Worm (Caenorhabditis elegans): ENCODE measurements around the gene cutl-12.

cutl-12 gene

ce11 chrII:8634386-8634785 is at the start of gene cutl-12:
TSS of gene cutl-12 (minus strand) at chrII:8634486.
- no peak for TF ChIP-seq unc-62 (GFP tag; optimal IDR thresholded peaks at IDR 0.05)

ce11 chrII:8683933-8684332 is 49.6 kb upstream of the cutl-12 start:
- no peak for TF ChIP-seq unc-62 (GFP tag; optimal IDR thresholded peaks at IDR 0.05)

ce11 chrII:8679799-8680198 is 45.5 kb upstream of the cutl-12 start:
- TF ChIP-seq unc-62 (GFP tag; optimal IDR thresholded peaks at IDR 0.05), result no peak

- TF ChIP-seq unc-62 (GFP tag; optimal IDR thresholded peaks at IDR 0.05), result no peak
Measured at ce11 chrII:8675369-8675768, 41.1 kb upstream of the cutl-12 start.

- no peak for TF ChIP-seq unc-62 (GFP tag; optimal IDR thresholded peaks at IDR 0.05)
Measured at ce11 chrII:8670835-8671234, 36.5 kb upstream of the cutl-12 start.

- no peak for TF ChIP-seq unc-62 (GFP tag; optimal IDR thresholded peaks at IDR 0.05)
Measured at ce11 chrII:8668871-8669270, 34.6 kb upstream of the cutl-12 start.

- no peak for TF ChIP-seq unc-62 (GFP tag; optimal IDR thresholded peaks at IDR 0.05)
Measured at ce11 chrII:8664533-8664932, 30.2 kb upstream of the cutl-12 start, which contains the start of gene etc-1. TSS of gene etc-1 (plus strand) at chrII:8664833.

ce11 chrII:8661539-8661938 is 27.3 kb upstream of the cutl-12 start, which contains the start of the genes piga-1 and eif-2Bepsilon:
TSS of gene piga-1 (minus strand) at chrII:8661712.
TSS of gene eif-2Bepsilon (plus strand) at chrII:8661869.
- no peak for TF ChIP-seq unc-62 (GFP tag; optimal IDR thresholded peaks at IDR 0.05)

- TF ChIP-seq unc-62 (GFP tag; optimal IDR thresholded peaks at IDR 0.05), result no peak
Measured at ce11 chrII:8658835-8659234, 24.5 kb upstream of the cutl-12 start, which contains the start of gene atg-10. TSS of gene atg-10 (plus strand) at chrII:8659135.

ce11 chrII:8650644-8651159 is 16.4 kb upstream of the cutl-12 start, which contains the start of gene pyr-1:
TSS of gene pyr-1 (plus strand) at chrII:8651109.
- no peak for TF ChIP-seq unc-62 (GFP tag; optimal IDR thresholded peaks at IDR 0.05)

ce11 chrII:8648843-8649242 is 14.6 kb upstream of the cutl-12 start:
- TF ChIP-seq unc-62 (GFP tag; optimal IDR thresholded peaks at IDR 0.05), result no peak

- TF ChIP-seq unc-62 (GFP tag; optimal IDR thresholded peaks at IDR 0.05), result no peak
Measured at ce11 chrII:8646437-8646836, 12.2 kb upstream of the cutl-12 start.

ce11 chrII:8643627-8644356 is 9.5 kb upstream of the cutl-12 start:
- no peak for TF ChIP-seq unc-62 (GFP tag; optimal IDR thresholded peaks at IDR 0.05)

ce11 chrII:8642376-8642775 is 8.1 kb upstream of the cutl-12 start:
- no peak for TF ChIP-seq unc-62 (GFP tag; optimal IDR thresholded peaks at IDR 0.05)

ce11 chrII:8641131-8641530 is 6.8 kb upstream of the cutl-12 start, which contains the start of gene D2085.7:
TSS of gene D2085.7 (plus strand) at chrII:8641381.
- TF ChIP-seq unc-62 (GFP tag; optimal IDR thresholded peaks at IDR 0.05), result no peak

- no peak for TF ChIP-seq unc-62 (GFP tag; optimal IDR thresholded peaks at IDR 0.05)
Measured at ce11 chrII:8640503-8640902, 6.2 kb upstream of the cutl-12 start.

ce11 chrII:8639553-8639952 is 5.3 kb upstream of the cutl-12 start:
- TF ChIP-seq unc-62 (GFP tag; optimal IDR thresholded peaks at IDR 0.05), result no peak
